Worm (Caenorhabditis elegans) whole organism, L2 larva: ENCODE data around the gene ubc-23.

Experiments used
- ama-1 ChIP-seq: fragments of 150-350 bp; optimal IDR thresholded peaks from 2 replicates; lab custom pipeline; 2018; ENCODE audit warnings: inconsistent platforms
- blmp-1 ChIP-seq: sonication (generic microtip); optimal IDR thresholded peaks from 2 replicates; lab custom pipeline; 2017; ENCODE audit warnings: missing genetic modification characterization, mild to moderate bottlenecking, missing compliant biosample characterization, antibody characterized with exemption, moderate library complexity; ENCODE audit not compliant: insufficient read depth
- ceh-16 ChIP-seq: fragments of 150-350 bp; optimal IDR thresholded peaks from 2 replicates; lab custom pipeline; 2014; ENCODE audit warnings: missing biosample characterization, missing genetic modification characterization
- elt-3 ChIP-seq: sonication (generic microtip); optimal IDR thresholded peaks from 2 replicates; lab custom pipeline; 2017; ENCODE audit warnings: missing biosample characterization, missing genetic modification characterization
- gmeb-1 ChIP-seq: fragments of 150-350 bp; optimal IDR thresholded peaks from 2 replicates; lab custom pipeline; 2014; ENCODE audit warnings: missing biosample characterization, missing genetic modification characterization
- lin-39 ChIP-seq: fragments of 150-350 bp; optimal IDR thresholded peaks from 2 replicates; lab custom pipeline; 2014; ENCODE audit warnings: missing biosample characterization, missing genetic modification reagents, missing genetic modification characterization
- lsy-2 ChIP-seq, 2 experiments: fragments of 150-350 bp in 1 of 2; sonication (generic microtip) in 1 of 2; optimal IDR thresholded peaks; 2 replicates each; lab custom pipeline; 2014 to 2017; ENCODE audit warnings: missing biosample characterization in 2 of 2, missing genetic modification characterization in 2 of 2
- mab-5 ChIP-seq: fragments of 150-350 bp; optimal IDR thresholded peaks from 2 replicates; lab custom pipeline; 2014; ENCODE audit warnings: missing biosample characterization, missing genetic modification characterization
- unc-39 ChIP-seq: fragments of 150-350 bp; optimal IDR thresholded peaks from 2 replicates; lab custom pipeline; 2014; ENCODE audit warnings: missing biosample characterization, missing genetic modification characterization
- unc-62 ChIP-seq: fragments of 150-350 bp; optimal IDR thresholded peaks from 2 replicates; lab custom pipeline; 2014; ENCODE audit warnings: missing biosample characterization, missing genetic modification reagents, missing genetic modification characterization
- ztf-1 ChIP-seq: fragments of 200-800 bp; sonication (Bioruptor generic); conservative IDR thresholded peaks from 2 replicates; pipeline ENCODE4 v1.3.6; 2022; ENCODE audit warnings: missing genetic modification characterization, missing compliant biosample characterization

DNA sequence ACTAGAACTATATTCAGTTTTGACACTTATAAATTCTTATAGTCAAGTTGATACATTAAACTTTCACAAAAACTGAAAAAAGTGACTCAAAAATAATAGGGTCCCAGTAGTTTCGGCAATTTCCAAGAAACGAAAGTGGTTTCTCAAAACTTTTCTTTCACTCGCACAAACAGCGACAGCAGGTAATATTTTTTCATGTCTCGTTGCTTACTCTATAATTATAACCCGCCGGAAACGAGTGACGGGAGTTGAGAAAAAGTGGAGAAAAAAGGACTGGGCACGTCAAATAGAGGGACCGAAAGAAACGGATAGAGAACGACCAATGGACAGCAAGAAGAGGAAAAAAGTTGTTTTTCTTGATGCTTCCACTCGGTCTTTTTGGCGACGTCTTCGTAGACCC lies 44.2 kb upstream of the ubc-23 start:
- TF ChIP-seq elt-3 (tag; lab: Kevin White, UChicago) (no peak), lin-39 (no peak), mab-5 (tag; lab: Kevin White, UChicago) (no peak), ama-1 (lab: Kevin White, UChicago) (no peak), unc-62 (GFP tag; lab: Kevin White, UChicago) (no peak), gmeb-1 (tag; lab: Kevin White, UChicago) (no peak), unc-39 (tag; lab: Kevin White, UChicago) (no peak), blmp-1 (tag; lab: Kevin White, UChicago) (no peak), lsy-2 (tag; optimal IDR thresholded peaks at IDR 0.05; lab: Kevin White, UChicago) (no peak), ztf-1 (GFP tag; lab: Robert Waterston, UW) (no peak), ceh-16 (no peak)
